Worm (Caenorhabditis elegans) whole organism, L4 larva: ENCODE data around the gene T23F6.2.

Source experiments
- D1046.2 ChIP-seq: fragments of 200-800 bp; sonication (Bioruptor generic); IDR thresholded peaks from 2 replicates; pipeline ENCODE4 v1.3.6; 2022; ENCODE audit warnings: missing genetic modification characterization, missing compliant biosample characterization
- F26F4.8 ChIP-seq: fragments of 200-800 bp; sonication (Bioruptor generic); conservative IDR thresholded peaks from 2 replicates; pipeline ENCODE4 v1.3.6; 2022; ENCODE audit warnings: missing genetic modification characterization, missing compliant biosample characterization
- T20F7.1 ChIP-seq: fragments of 200-800 bp; sonication (Bioruptor generic); optimal IDR thresholded peaks from 2 replicates; lab custom pipeline; 2018; ENCODE audit warnings: mild to moderate bottlenecking, missing genetic modification characterization, missing compliant biosample characterization
- T26A8.4 ChIP-seq: fragments of 200-800 bp; sonication (Bioruptor generic); IDR thresholded peaks from 2 replicates; pipeline ENCODE4 v1.3.6; 2022; ENCODE audit warnings: missing genetic modification characterization, missing compliant biosample characterization
- Y48G9A.11 ChIP-seq: fragments of 200-800 bp; sonication (Bioruptor generic); IDR thresholded peaks from 2 replicates; pipeline ENCODE4 v1.3.6; 2022; ENCODE audit warnings: missing genetic modification reagents, missing genetic modification characterization, missing compliant biosample characterization
- ZK337.2 ChIP-seq: fragments of 200-800 bp; sonication (Bioruptor generic); IDR thresholded peaks from 2 replicates; pipeline ENCODE4 v1.3.6; 2022; ENCODE audit warnings: missing genetic modification reagents, missing genetic modification characterization, missing compliant biosample characterization
- aha-1 ChIP-seq: fragments of 150-350 bp; peaks from one replicate; lab custom pipeline; 2014; ENCODE audit warnings: missing biosample characterization, missing genetic modification characterization
- aly-2 ChIP-seq: sonication (generic microtip); optimal IDR thresholded peaks from 2 replicates; lab custom pipeline; 2018; ENCODE audit warnings: missing biosample characterization, missing genetic modification characterization
- ceh-28 ChIP-seq: fragments of 150-350 bp; optimal IDR thresholded peaks from 2 replicates; lab custom pipeline; 2014; ENCODE audit warnings: missing biosample characterization, missing genetic modification reagents, missing genetic modification characterization
- ceh-44 ChIP-seq: fragments of 200-800 bp; sonication (Bioruptor generic); IDR thresholded peaks from 2 replicates; pipeline ENCODE4 v1.3.6; 2022; ENCODE audit warnings: missing genetic modification reagents, missing genetic modification characterization, missing compliant biosample characterization
- ceh-62 ChIP-seq: sonication (generic microtip); optimal IDR thresholded peaks from 2 replicates; lab custom pipeline; 2017; ENCODE audit warnings: missing biosample characterization, missing genetic modification characterization
- ceh-82 ChIP-seq: sonication (generic microtip); optimal IDR thresholded peaks from 2 replicates; lab custom pipeline; 2017; ENCODE audit warnings: missing biosample characterization, missing genetic modification characterization
- ces-1 ChIP-seq: fragments of 150-350 bp; sonication (generic microtip); optimal IDR thresholded peaks from 4 replicates; lab custom pipeline; 2014; ENCODE audit warnings: missing biosample characterization, missing genetic modification reagents, missing genetic modification characterization
- daf-12 ChIP-seq: fragments of 150-350 bp; optimal IDR thresholded peaks from 2 replicates; lab custom pipeline; 2014; ENCODE audit warnings: missing biosample characterization, missing genetic modification reagents, missing genetic modification characterization
- daf-19 ChIP-seq: fragments of 200-800 bp; sonication (Bioruptor generic); conservative IDR thresholded peaks from 2 replicates; pipeline ENCODE4 v1.3.6; 2022; ENCODE audit warnings: missing genetic modification characterization, missing compliant biosample characterization
- dmd-9 ChIP-seq: fragments of 200-800 bp; sonication (Bioruptor generic); IDR thresholded peaks from 2 replicates; pipeline ENCODE4 v1.3.6; 2022; ENCODE audit warnings: missing genetic modification reagents, missing genetic modification characterization, missing compliant biosample characterization
- dpl-1 ChIP-seq: fragments of 150-350 bp; optimal IDR thresholded peaks from 2 replicates; lab custom pipeline; 2014; ENCODE audit warnings: missing biosample characterization, missing genetic modification reagents, missing genetic modification characterization
- duxl-1 ChIP-seq: sonication (generic microtip); optimal IDR thresholded peaks from 2 replicates; lab custom pipeline; 2016; ENCODE audit warnings: mild to moderate bottlenecking, missing genetic modification characterization, moderate library complexity, missing compliant biosample characterization; ENCODE audit not compliant: poor library complexity
- gei-8 ChIP-seq: fragments of 200-800 bp; sonication (Bioruptor generic); optimal IDR thresholded peaks from 2 replicates; lab custom pipeline; 2018; ENCODE audit warnings: mild to moderate bottlenecking, missing genetic modification characterization, missing compliant biosample characterization
- hif-1 ChIP-seq, 2 experiments: sonication (generic microtip); optimal IDR thresholded peaks; 2 replicates each; lab custom pipeline; 2016 to 2017; ENCODE audit warnings: missing compliant biosample characterization in 2 of 2, missing genetic modification characterization in 2 of 2, missing genetic modification reagents in 2 of 2, missing genotype in 2 of 2, mild to moderate bottlenecking in 1 of 2
- hlh-11 ChIP-seq: fragments of 200-800 bp; sonication (Bioruptor generic); optimal IDR thresholded peaks from 2 replicates; lab custom pipeline; 2018; ENCODE audit warnings: mild to moderate bottlenecking, missing genetic modification characterization, missing compliant biosample characterization
- lim-7 ChIP-seq: fragments of 200-800 bp; sonication (Bioruptor generic); IDR thresholded peaks from 2 replicates; pipeline ENCODE4 v1.3.6; 2022; ENCODE audit warnings: missing genetic modification characterization, missing compliant biosample characterization
- lin-13 ChIP-seq: fragments of 150-350 bp; optimal IDR thresholded peaks from 2 replicates; lab custom pipeline; 2014; ENCODE audit warnings: missing biosample characterization, missing genetic modification reagents, missing genetic modification characterization
- lin-15B ChIP-seq: fragments of 150-350 bp; sonication (generic microtip); optimal IDR thresholded peaks from 3 replicates; lab custom pipeline; 2014; ENCODE audit warnings: missing biosample characterization, missing genetic modification characterization
- lin-29 ChIP-seq: fragments of 200-800 bp; sonication (Bioruptor generic); IDR thresholded peaks from 2 replicates; pipeline ENCODE4 v1.3.6; 2022; ENCODE audit warnings: missing genetic modification reagents, missing genetic modification characterization, missing compliant biosample characterization
- lin-39 ChIP-seq: fragments of 150-350 bp; optimal IDR thresholded peaks from 2 replicates; lab custom pipeline; 2014; ENCODE audit warnings: missing biosample characterization, missing genetic modification reagents, missing genetic modification characterization
- lir-3 ChIP-seq: sonication (generic microtip); optimal IDR thresholded peaks from 2 replicates; lab custom pipeline; 2016; ENCODE audit warnings: mild to moderate bottlenecking, missing genetic modification characterization, missing compliant biosample characterization
- lsy-2 ChIP-seq, 2 experiments: fragments of 150-350 bp in 1 of 2; sonication (generic microtip) in 1 of 2; optimal IDR thresholded peaks; 2 replicates each; lab custom pipeline; 2014 to 2017; ENCODE audit warnings: missing biosample characterization in 2 of 2, missing genetic modification characterization in 2 of 2
- madf-9 ChIP-seq: fragments of 200-800 bp; sonication (Bioruptor generic); conservative IDR thresholded peaks from 2 replicates; pipeline ENCODE4 v1.3.6; 2022; ENCODE audit warnings: missing genetic modification reagents, missing genetic modification characterization, missing compliant biosample characterization
- mdt-29 ChIP-seq: fragments of 200-800 bp; sonication (Bioruptor generic); IDR thresholded peaks from 2 replicates; pipeline ENCODE4 v1.3.6; 2022; ENCODE audit warnings: missing genetic modification reagents, missing genetic modification characterization, missing compliant biosample characterization
- mes-2 ChIP-seq: sonication (generic microtip); optimal IDR thresholded peaks from 2 replicates; lab custom pipeline; 2016; ENCODE audit warnings: missing genotype, mild to moderate bottlenecking, missing genetic modification characterization, missing compliant biosample characterization; ENCODE audit not compliant: poor library complexity, severe bottlenecking
- mxl-3 ChIP-seq: fragments of 200-800 bp; sonication (Bioruptor generic); optimal IDR thresholded peaks from 2 replicates; lab custom pipeline; 2018; ENCODE audit warnings: mild to moderate bottlenecking, missing genetic modification characterization, missing compliant biosample characterization
- nhr-10 ChIP-seq: fragments of 150-350 bp; optimal IDR thresholded peaks from 2 replicates; lab custom pipeline; 2014; ENCODE audit warnings: missing biosample characterization, missing genetic modification characterization
- nhr-102 ChIP-seq: sonication (generic microtip); optimal IDR thresholded peaks from 2 replicates; lab custom pipeline; 2016; ENCODE audit warnings: mild to moderate bottlenecking, missing genetic modification characterization, moderate library complexity, missing compliant biosample characterization
- nhr-41 ChIP-seq: fragments of 200-800 bp; sonication (Bioruptor generic); IDR thresholded peaks from 2 replicates; pipeline ENCODE4 v1.3.6; 2022; ENCODE audit warnings: missing genetic modification reagents, missing genetic modification characterization, missing compliant biosample characterization
- nhr-6 ChIP-seq: fragments of 150-350 bp; optimal IDR thresholded peaks from 2 replicates; lab custom pipeline; 2014; ENCODE audit warnings: missing biosample characterization, missing genetic modification characterization
- php-3 ChIP-seq: fragments of 200-800 bp; sonication (Bioruptor generic); IDR thresholded peaks from 2 replicates; pipeline ENCODE4 v1.3.6; 2022; ENCODE audit warnings: missing genetic modification reagents, missing genetic modification characterization, missing compliant biosample characterization
- rbr-2 ChIP-seq: sonication (generic microtip); optimal IDR thresholded peaks from 2 replicates; lab custom pipeline; 2016; ENCODE audit warnings: missing genotype, missing genetic modification characterization, missing compliant biosample characterization
- sdz-12 ChIP-seq: fragments of 200-800 bp; sonication (Bioruptor generic); optimal IDR thresholded peaks from 2 replicates; lab custom pipeline; 2018; ENCODE audit warnings: mild to moderate bottlenecking, missing genetic modification characterization, missing compliant biosample characterization
- snpc-1.2 ChIP-seq: fragments of 200-800 bp; sonication (Bioruptor generic); IDR thresholded peaks from 2 replicates; pipeline ENCODE4 v1.3.6; 2022; ENCODE audit warnings: missing genetic modification reagents, missing genetic modification characterization, missing compliant biosample characterization
- snpc-4 ChIP-seq: fragments of 150-350 bp; optimal IDR thresholded peaks from 2 replicates; lab custom pipeline; 2014; ENCODE audit warnings: missing biosample characterization, missing genetic modification characterization
- spr-1 ChIP-seq: sonication (generic microtip); optimal IDR thresholded peaks from 2 replicates; lab custom pipeline; 2016; ENCODE audit warnings: mild to moderate bottlenecking, missing genetic modification characterization, missing compliant biosample characterization
- spr-3 ChIP-seq: fragments of 200-800 bp; sonication (Bioruptor generic); optimal IDR thresholded peaks from 2 replicates; lab custom pipeline; 2018; ENCODE audit warnings: mild to moderate bottlenecking, missing genetic modification characterization, missing compliant biosample characterization
- tag-97 ChIP-seq: fragments of 200-800 bp; sonication (Bioruptor generic); IDR thresholded peaks from 2 replicates; pipeline ENCODE4 v1.3.6; 2022; ENCODE audit warnings: missing genetic modification characterization, missing compliant biosample characterization
- unc-130 ChIP-seq: sonication (generic microtip); optimal IDR thresholded peaks from 2 replicates; lab custom pipeline; 2016; ENCODE audit warnings: missing genetic modification reagents, missing genetic modification characterization, missing compliant biosample characterization
- ztf-11 ChIP-seq: fragments of 150-350 bp; optimal IDR thresholded peaks from 2 replicates; lab custom pipeline; 2014; ENCODE audit warnings: missing biosample characterization, missing genetic modification characterization
- ztf-7 ChIP-seq: fragments of 150-350 bp; optimal IDR thresholded peaks from 2 replicates; lab custom pipeline; 2014; ENCODE audit warnings: missing biosample characterization, missing genetic modification characterization

The T23F6.2 gene

DNA sequence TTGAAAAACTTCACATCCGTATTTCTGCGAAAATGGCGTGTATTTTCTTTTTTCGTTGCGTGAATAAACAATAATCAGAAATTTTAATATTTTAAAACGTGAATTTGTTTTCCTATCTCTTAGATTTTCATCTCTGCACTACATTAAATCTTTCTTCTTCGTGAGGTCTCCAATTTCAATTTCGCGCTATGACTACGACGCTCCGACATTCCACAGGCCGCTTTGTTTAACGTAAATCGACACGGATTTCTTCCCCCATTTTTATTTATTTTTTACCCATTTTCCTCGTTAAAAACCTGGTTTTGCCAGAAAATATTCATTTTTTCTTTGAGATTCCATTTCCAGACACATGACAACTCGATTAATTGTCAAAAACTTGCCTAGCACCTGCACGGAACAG lies 3.5 kb downstream of the T23F6.2 start, which contains the start of the genes T23F6.3 and rbd-1 (continued):
- TF ChIP-seq nhr-41, result no peak
- peak; percentile 65 for TF ChIP-seq nhr-102
- TF ChIP-seq lin-39 (tag; lab: Kevin White, UChicago), result no peak
- TF ChIP-seq ceh-28 (tag; lab: Kevin White, UChicago), result no peak
- TF ChIP-seq mxl-3 (GFP tag; lab: Kevin White, UChicago), result peak; percentile 34
- TF ChIP-seq unc-130 (GFP tag; lab: Kevin White, UChicago), result peak; percentile 53
- no peak for TF ChIP-seq nhr-10
- TF ChIP-seq lim-7 (GFP tag; lab: Robert Waterston, UW), result no peak
- TF ChIP-seq Y48G9A.11 (GFP tag; lab: Robert Waterston, UW), result peak; percentile 100
- no peak for TF ChIP-seq ceh-62
- TF ChIP-seq mdt-29 (GFP tag; lab: Robert Waterston, UW), result no peak
- no peak for TF ChIP-seq ces-1 (GFP tag; lab: Kevin White, UChicago)
- peak; percentile 74 for TF ChIP-seq ztf-7 (tag; lab: Kevin White, UChicago)
- TF ChIP-seq rbr-2 (tag; lab: Kevin White, UChicago), result peak; percentile 67
- TF ChIP-seq D1046.2 (GFP tag; lab: Robert Waterston, UW), result no peak
- TF ChIP-seq daf-19, result no peak
- peak; percentile 100 for TF ChIP-seq T20F7.1 (GFP tag; lab: Kevin White, UChicago)
- no peak for TF ChIP-seq gei-8 (GFP tag; lab: Kevin White, UChicago)
- no peak for TF ChIP-seq aly-2 (tag; lab: Kevin White, UChicago)
- no peak for TF ChIP-seq lir-3 (tag; lab: Kevin White, UChicago)
- TF ChIP-seq hlh-11 (tag; lab: Kevin White, UChicago), result peak; percentile 66
- peak; percentile 59 for TF ChIP-seq lin-13 (GFP tag; lab: Kevin White, UChicago)
- no peak for TF ChIP-seq ceh-82 (tag; lab: Kevin White, UChicago)
- no peak for TF ChIP-seq ceh-44 (GFP tag; lab: Robert Waterston, UW)
- peak; percentile 47 for TF ChIP-seq spr-1
- 0 out of 2 replicates have a peak, but pooled peaks have one; percentile 27 for TF ChIP-seq dmd-9
- no peak for TF ChIP-seq tag-97 (GFP tag; lab: Robert Waterston, UW)
- peak; percentile 14 for TF ChIP-seq spr-3 (GFP tag; lab: Kevin White, UChicago)
- TF ChIP-seq daf-12 (tag; lab: Kevin White, UChicago), result no peak
- TF ChIP-seq snpc-1.2 (GFP tag; lab: Robert Waterston, UW), result peak; percentile 55; the same call in 1 of the 2 replicates
- TF ChIP-seq nhr-6 (tag; lab: Kevin White, UChicago), result peak; percentile 60
- TF ChIP-seq madf-9 (GFP tag; lab: Robert Waterston, UW), result no peak
- TF ChIP-seq lin-15B, result no peak
- peak; percentile 97 for TF ChIP-seq mes-2 (tag; lab: Kevin White, UChicago)

DNA sequence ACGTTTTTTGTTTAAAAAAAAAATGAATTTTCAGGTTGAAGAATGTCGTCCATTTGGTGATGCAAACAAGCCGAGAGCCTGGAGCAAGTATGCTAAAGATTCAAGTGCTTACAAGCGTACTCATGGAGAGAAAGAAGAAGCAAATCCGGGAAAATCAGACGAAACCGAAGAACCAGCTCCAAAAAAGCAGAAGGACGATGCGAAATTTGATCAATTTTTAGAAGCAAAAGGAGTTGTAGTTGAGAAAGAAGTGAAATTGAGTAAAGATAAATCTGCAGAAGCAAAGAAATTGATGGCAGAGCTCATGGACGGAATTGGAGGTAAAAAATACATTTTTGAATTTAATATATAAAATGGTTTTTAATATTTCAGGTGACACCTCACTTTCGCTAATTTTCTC lies 4.1 kb downstream of the T23F6.2 start:
- TF ChIP-seq lsy-2 (tag; optimal IDR thresholded peaks at IDR 0.05; lab: Kevin White, UChicago) (no peak), sdz-12 (GFP tag; lab: Kevin White, UChicago) (no peak), ZK337.2 (GFP tag; lab: Robert Waterston, UW) (no peak), tag-97 (GFP tag; lab: Robert Waterston, UW) (no peak), dpl-1 (GFP tag; lab: Kevin White, UChicago) (no peak)
- TF ChIP-seq, all 104 proteins: peak for 0

- TF ChIP-seq mxl-3 (GFP tag; lab: Kevin White, UChicago) (no peak), snpc-4 (tag; lab: Kevin White, UChicago) (no peak), unc-130 (GFP tag; lab: Kevin White, UChicago) (no peak), aha-1 (no peak), php-3 (no peak), T26A8.4 (GFP tag; lab: Robert Waterston, UW) (no peak), hif-1 (tag; optimal IDR thresholded peaks at IDR 0.05; lab: Kevin White, UChicago) (no peak), duxl-1 (tag; lab: Kevin White, UChicago) (no peak), ztf-11 (tag; lab: Kevin White, UChicago) (no peak), lin-29 (no peak), F26F4.8 (no peak), mes-2 (tag; lab: Kevin White, UChicago) (no peak), lir-3 (tag; lab: Kevin White, UChicago) (no peak), madf-9 (GFP tag; lab: Robert Waterston, UW) (no peak), ceh-62 (no peak), tag-97 (GFP tag; lab: Robert Waterston, UW) (no peak)
Measured at ce11 chrIV:12725925-12726324, 4.8 kb downstream of the T23F6.2 start.
